Worm (Caenorhabditis elegans) whole organism, early embryonic: Measurements from ENCODE around the gene col-161.

Experiments
- ceh-13 ChIP-seq: fragments of 200-800 bp; sonication (Bioruptor generic); optimal IDR thresholded peaks from 2 replicates; lab custom pipeline; 2018; ENCODE audit warnings: mild to moderate bottlenecking, missing genetic modification characterization, missing compliant biosample characterization
- ceh-36 ChIP-seq: sonication (generic microtip); optimal IDR thresholded peaks from 2 replicates; lab custom pipeline; 2016; ENCODE audit warnings: missing genetic modification characterization, inconsistent platforms, missing compliant biosample characterization
- hnd-1 ChIP-seq: sonication (generic microtip); optimal IDR thresholded peaks from 2 replicates; lab custom pipeline; 2016; ENCODE audit warnings: missing genetic modification characterization, missing compliant biosample characterization

DNA sequence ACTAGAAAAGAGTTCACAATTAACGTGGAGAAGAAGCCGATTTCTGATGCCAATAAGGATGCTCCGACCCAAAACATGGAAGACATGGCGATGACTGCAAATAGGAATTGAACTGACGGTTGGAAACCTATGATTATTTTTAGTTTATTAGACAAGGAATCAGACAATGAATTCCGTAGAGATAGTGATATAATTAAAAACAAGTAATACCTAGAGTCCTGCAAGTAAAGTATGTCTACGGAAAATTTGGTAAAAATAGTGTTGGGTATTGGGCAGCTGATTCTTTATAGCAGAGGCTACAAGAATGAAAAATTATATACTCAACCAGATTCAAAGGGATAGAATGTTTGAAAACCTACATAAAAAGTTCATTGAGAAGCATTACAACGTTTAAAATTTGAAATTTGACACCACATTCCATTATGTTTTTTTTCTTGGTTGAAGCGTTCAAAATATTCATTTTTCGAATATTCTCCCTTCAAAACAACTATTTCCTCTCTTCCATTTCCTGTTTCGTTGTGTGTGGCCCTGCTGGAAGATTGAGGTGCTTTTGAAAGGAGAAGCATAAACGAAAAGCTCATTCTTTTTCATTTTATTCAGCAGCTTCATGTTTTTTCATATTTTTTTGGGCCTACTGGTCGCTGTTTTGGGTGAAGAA is 22.0 kb upstream of the col-161 start, which contains the start of the genes str-4 and lgc-48:
- TF ChIP-seq ceh-36 (tag; lab: Kevin White, UChicago): no peak
- TF ChIP-seq ceh-13 (GFP tag; lab: Kevin White, UChicago): no peak
- TF ChIP-seq hnd-1 (tag; lab: Kevin White, UChicago): no peak
